Worm (Caenorhabditis elegans) whole organism, L3 larva: Measurements from ENCODE around the gene Y41D4B.24.

Source experiments
- R02D3.7 ChIP-seq: fragments of 150-350 bp; optimal IDR thresholded peaks from 2 replicates; lab custom pipeline; 2014; ENCODE audit warnings: missing biosample characterization, missing genetic modification characterization
- ZK546.5 ChIP-seq: sonication (generic microtip); optimal IDR thresholded peaks from 2 replicates; lab custom pipeline; 2017; ENCODE audit warnings: missing biosample characterization, missing genetic modification characterization
- aly-2 ChIP-seq: fragments of 150-350 bp; optimal IDR thresholded peaks from 2 replicates; lab custom pipeline; 2014; ENCODE audit warnings: missing biosample characterization, missing genetic modification characterization
- ama-1 ChIP-seq: fragments of 150-350 bp; optimal IDR thresholded peaks from 2 replicates; lab custom pipeline; 2018
- ceh-16 ChIP-seq: sonication (generic microtip); optimal IDR thresholded peaks from 2 replicates; lab custom pipeline; 2017; ENCODE audit warnings: missing biosample characterization, missing genetic modification characterization
- ceh-28 ChIP-seq: fragments of 150-350 bp; optimal IDR thresholded peaks from 2 replicates; lab custom pipeline; 2014; ENCODE audit warnings: missing biosample characterization, missing genetic modification reagents, missing genetic modification characterization
- ceh-82 ChIP-seq: fragments of 150-350 bp; optimal IDR thresholded peaks from 2 replicates; lab custom pipeline; 2014; ENCODE audit warnings: missing biosample characterization, missing genetic modification characterization
- egl-5 ChIP-seq: fragments of 150-350 bp; optimal IDR thresholded peaks from 2 replicates; lab custom pipeline; 2017; ENCODE audit warnings: missing biosample characterization, missing genetic modification reagents, missing genetic modification characterization, inconsistent platforms
- elt-2 ChIP-seq: sonication (generic microtip); optimal IDR thresholded peaks from 2 replicates; lab custom pipeline; 2016; ENCODE audit warnings: missing genetic modification reagents, mild to moderate bottlenecking, missing genetic modification characterization, missing compliant biosample characterization
- eor-1 ChIP-seq, 2 experiments: fragments of 150-350 bp; optimal IDR thresholded peaks; 2 replicates each; lab custom pipeline; 2014 to 2018; ENCODE audit warnings: missing biosample characterization in 2 of 2, missing genetic modification characterization in 2 of 2
- fkh-10 ChIP-seq: sonication (generic microtip); optimal IDR thresholded peaks from 2 replicates; lab custom pipeline; 2017; ENCODE audit warnings: missing biosample characterization, missing genetic modification reagents, missing genetic modification characterization
- fkh-2 ChIP-seq: fragments of 150-350 bp; optimal IDR thresholded peaks from 2 replicates; lab custom pipeline; 2014; ENCODE audit warnings: missing biosample characterization, missing genetic modification reagents, missing genetic modification characterization
- hmg-11 ChIP-seq: sonication (generic microtip); optimal IDR thresholded peaks from 2 replicates; lab custom pipeline; 2016; ENCODE audit warnings: missing genetic modification characterization, missing compliant biosample characterization
- jun-1 ChIP-seq: fragments of 150-350 bp; optimal IDR thresholded peaks from 2 replicates; lab custom pipeline; 2014; ENCODE audit warnings: missing biosample characterization, missing genetic modification reagents, missing genetic modification characterization
- lin-39 ChIP-seq: fragments of 150-350 bp; optimal IDR thresholded peaks from 2 replicates; lab custom pipeline; 2018; ENCODE audit warnings: missing biosample characterization, missing genetic modification reagents, missing genetic modification characterization
- lsy-12 ChIP-seq: sonication (generic microtip); optimal IDR thresholded peaks from 2 replicates; lab custom pipeline; 2016; ENCODE audit warnings: mild to moderate bottlenecking, missing genetic modification characterization, missing compliant biosample characterization
- mml-1 ChIP-seq: fragments of 150-350 bp; sonication (generic microtip); optimal IDR thresholded peaks from 3 replicates; lab custom pipeline; 2014; ENCODE audit warnings: missing biosample characterization, missing genetic modification characterization
- nfya-1 ChIP-seq: sonication (generic microtip); optimal IDR thresholded peaks from 2 replicates; lab custom pipeline; 2017; ENCODE audit warnings: missing genetic modification characterization, mild to moderate bottlenecking, missing compliant biosample characterization, antibody characterized with exemption, moderate library complexity; ENCODE audit not compliant: insufficient read depth
- nhr-12 ChIP-seq: fragments of 150-350 bp; optimal IDR thresholded peaks from 2 replicates; lab custom pipeline; 2014; ENCODE audit warnings: missing biosample characterization, missing genetic modification characterization
- nhr-23 ChIP-seq: fragments of 150-350 bp; optimal IDR thresholded peaks from 2 replicates; lab custom pipeline; 2014; ENCODE audit warnings: missing biosample characterization, missing genetic modification reagents, missing genetic modification characterization
- nhr-25 ChIP-seq: sonication (generic microtip); optimal IDR thresholded peaks from 2 replicates; lab custom pipeline; 2017; ENCODE audit warnings: missing biosample characterization, missing genetic modification characterization
- nhr-28 ChIP-seq: fragments of 150-350 bp; optimal IDR thresholded peaks from 2 replicates; lab custom pipeline; 2014; ENCODE audit warnings: missing biosample characterization, missing genetic modification characterization
- nhr-43 ChIP-seq: sonication (generic microtip); optimal IDR thresholded peaks from 2 replicates; lab custom pipeline; 2016; ENCODE audit warnings: mild to moderate bottlenecking, missing genetic modification characterization, missing compliant biosample characterization; ENCODE audit not compliant: poor library complexity, severe bottlenecking
- nhr-77 ChIP-seq: fragments of 150-350 bp; optimal IDR thresholded peaks from 2 replicates; lab custom pipeline; 2014; ENCODE audit warnings: missing biosample characterization, missing genetic modification characterization
- pha-4 ChIP-seq: fragments of 150-350 bp; optimal IDR thresholded peaks from 2 replicates; lab custom pipeline; 2014; ENCODE audit warnings: missing biosample characterization, missing genetic modification reagents, missing genetic modification characterization
- pqm-1 ChIP-seq: fragments of 150-350 bp; optimal IDR thresholded peaks from 2 replicates; lab custom pipeline; 2017; ENCODE audit warnings: missing biosample characterization, missing genetic modification characterization, inconsistent platforms
- sea-2 ChIP-seq: fragments of 150-350 bp; sonication (generic microtip); optimal IDR thresholded peaks from 4 replicates; lab custom pipeline; 2014; ENCODE audit warnings: missing biosample characterization, missing genetic modification reagents, missing genetic modification characterization
- skn-1 ChIP-seq: fragments of 150-350 bp; optimal IDR thresholded peaks from 2 replicates; lab custom pipeline; 2014; ENCODE audit warnings: missing biosample characterization, missing genetic modification characterization
- tbx-2 ChIP-seq: sonication (generic microtip); optimal IDR thresholded peaks from 2 replicates; lab custom pipeline; 2016; ENCODE audit warnings: mild to moderate bottlenecking, missing genetic modification characterization, missing compliant biosample characterization
- unc-62 ChIP-seq: fragments of 150-350 bp; sonication (generic microtip); optimal IDR thresholded peaks from 4 replicates; lab custom pipeline; 2014; ENCODE audit warnings: missing biosample characterization, missing genetic modification reagents, missing genetic modification characterization
- zag-1 ChIP-seq: fragments of 150-350 bp; optimal IDR thresholded peaks from 2 replicates; lab custom pipeline; 2014; ENCODE audit warnings: missing biosample characterization, missing genetic modification characterization
- ztf-11 ChIP-seq: fragments of 150-350 bp; optimal IDR thresholded peaks from 2 replicates; lab custom pipeline; 2014; ENCODE audit warnings: missing biosample characterization, missing genetic modification characterization
- ztf-4 ChIP-seq: fragments of 150-350 bp; optimal IDR thresholded peaks from 2 replicates; lab custom pipeline; 2014; ENCODE audit warnings: missing biosample characterization, missing genetic modification characterization

Gene Y41D4B.24

DNA sequence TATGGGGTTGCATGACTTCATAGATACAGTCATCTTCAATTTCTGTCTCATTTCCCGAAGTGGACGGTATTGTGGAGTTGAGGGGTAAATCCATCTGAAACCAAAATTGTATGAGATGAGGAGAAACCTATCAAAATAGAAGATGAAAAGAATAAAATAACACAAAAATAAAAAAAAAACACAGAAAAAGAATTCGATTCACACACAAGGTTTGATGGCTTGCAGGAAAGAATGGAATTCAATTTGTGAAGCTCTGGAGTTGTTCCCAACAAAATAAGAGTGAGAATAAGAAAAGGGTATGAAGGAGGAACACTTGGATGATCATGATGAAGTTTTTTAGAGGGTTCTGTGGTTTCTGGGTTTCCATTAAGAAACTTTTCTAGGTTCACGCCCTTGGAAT is at the start of gene Y41D4B.24:
Gene Y41D4B.24 (minus strand): TSS at position 101 of the 400 bp plus-strand sequence.
- TF ChIP-seq pha-4 (tag; lab: Kevin White, UChicago) = no peak
- TF ChIP-seq nhr-43 = no peak
- TF ChIP-seq fkh-2 = no peak
- no peak for TF ChIP-seq ztf-4
- no peak for TF ChIP-seq elt-2 (tag; lab: Kevin White, UChicago)
- TF ChIP-seq ZK546.5 (tag; lab: Kevin White, UChicago) = no peak
- TF ChIP-seq ama-1 (lab: Kevin White, UChicago) = no peak
- TF ChIP-seq ceh-16 (tag; lab: Kevin White, UChicago) = no peak
- no peak for TF ChIP-seq tbx-2 (tag; lab: Kevin White, UChicago)
- TF ChIP-seq nhr-25 (tag; lab: Kevin White, UChicago) = no peak
- TF ChIP-seq lsy-12 = no peak
- TF ChIP-seq nhr-28 = no peak
- TF ChIP-seq aly-2 (tag; lab: Kevin White, UChicago) = no peak
- TF ChIP-seq jun-1 (tag; lab: Kevin White, UChicago) = no peak
- TF ChIP-seq skn-1 = no peak

DNA sequence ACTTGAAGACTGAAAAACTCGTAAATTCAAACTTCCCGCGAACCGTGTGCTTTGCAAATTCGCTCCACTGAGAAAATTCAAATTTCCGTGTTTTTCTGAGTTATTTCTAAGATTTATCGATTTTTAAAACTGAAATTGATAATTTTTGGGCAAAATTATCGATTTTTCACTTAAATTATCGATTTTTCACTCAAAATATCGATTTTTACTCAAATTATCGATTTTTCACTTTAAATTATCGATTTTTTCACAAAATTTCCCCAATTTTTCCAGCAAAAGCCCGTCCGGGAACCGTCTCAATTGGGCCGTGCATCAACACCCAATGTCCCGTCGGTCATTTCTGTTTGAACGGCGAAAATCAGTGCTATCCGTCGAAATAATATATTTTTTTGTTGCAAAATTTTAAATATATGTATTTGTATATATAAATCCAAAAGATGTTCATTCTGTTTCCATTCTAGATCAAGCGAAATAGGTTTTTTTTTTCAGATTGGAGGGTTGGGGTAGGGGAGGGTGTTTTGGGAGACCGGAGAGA is 45.6 kb upstream of the Y41D4B.24 start:
- no peak for TF ChIP-seq sea-2
- TF ChIP-seq ceh-28 = peak; percentile 97

ce11 chrIV:1725888-1726287 is 43.9 kb upstream of the Y41D4B.24 start, which contains the start of gene K08D12.8:
K08D12.8 (plus strand) TSS chrIV:1726188.
- TF ChIP-seq skn-1 = no peak
- TF ChIP-seq nhr-43 = no peak
- no peak for TF ChIP-seq nhr-12
- TF ChIP-seq ztf-11 = no peak
- TF ChIP-seq mml-1 (tag; lab: Kevin White, UChicago) = no peak
- no peak for TF ChIP-seq lsy-12
- TF ChIP-seq nhr-25 (tag; lab: Kevin White, UChicago) = no peak
- no peak for TF ChIP-seq unc-62 (GFP tag; lab: Kevin White, UChicago)
- TF ChIP-seq ceh-82 (tag; lab: Kevin White, UChicago) = no peak
- TF ChIP-seq elt-2 (tag; lab: Kevin White, UChicago) = no peak
- no peak for TF ChIP-seq sea-2
- no peak for TF ChIP-seq pqm-1 (tag; lab: Kevin White, UChicago)
- no peak for TF ChIP-seq fkh-10 (GFP tag; lab: Kevin White, UChicago)
- no peak for TF ChIP-seq zag-1 (tag; lab: Kevin White, UChicago)
- no peak for TF ChIP-seq R02D3.7 (tag; lab: Kevin White, UChicago)
- TF ChIP-seq eor-1 (tag; optimal IDR thresholded peaks at IDR 0.05; lab: Kevin White, UChicago) = no peak
- TF ChIP-seq ztf-4 = no peak
- TF ChIP-seq nfya-1 (tag; lab: Kevin White, UChicago) = no peak
- TF ChIP-seq nhr-28 = no peak
- TF ChIP-seq, all 47 proteins: peak for 0

- no peak for TF ChIP-seq ZK546.5 (tag; lab: Kevin White, UChicago)
- no peak for TF ChIP-seq tbx-2 (tag; lab: Kevin White, UChicago)
- TF ChIP-seq fkh-10 (GFP tag; lab: Kevin White, UChicago) = no peak
- TF ChIP-seq ztf-4 = no peak
- no peak for TF ChIP-seq ceh-28
- no peak for TF ChIP-seq R02D3.7 (tag; lab: Kevin White, UChicago)
- TF ChIP-seq hmg-11 (tag; lab: Kevin White, UChicago) = no peak
- TF ChIP-seq nhr-12 = no peak
- TF ChIP-seq egl-5 (tag; lab: Kevin White, UChicago) = no peak
- no peak for TF ChIP-seq lin-39
- no peak for TF ChIP-seq zag-1 (tag; lab: Kevin White, UChicago)
- TF ChIP-seq skn-1 = no peak
- no peak for TF ChIP-seq nhr-77 (tag; lab: Kevin White, UChicago)
- TF ChIP-seq ztf-11 = no peak
These were observed 42.3 kb upstream of the Y41D4B.24 start, which contains the start of gene epic-3 for ce11 chrIV:1724283-1724682. epic-3 (minus strand) TSS chrIV:1724383.

DNA sequence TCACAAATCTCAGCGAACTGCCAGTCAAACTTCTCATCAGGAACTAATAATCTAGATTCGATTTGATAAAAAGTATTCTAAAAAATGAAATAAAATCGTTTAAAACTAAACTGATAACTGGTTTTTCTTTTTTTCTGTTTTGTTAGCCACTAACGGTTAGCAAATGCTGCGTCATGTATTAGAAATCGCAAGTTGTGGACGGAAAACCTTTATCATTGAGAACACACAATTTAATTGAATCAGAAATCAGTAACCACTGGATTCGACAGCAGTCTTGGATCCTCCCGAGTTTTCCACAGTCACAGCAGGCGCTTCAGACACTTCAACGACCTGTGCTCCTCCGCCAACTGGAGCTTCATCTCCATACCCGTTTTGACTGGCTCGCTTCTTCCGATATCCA is 41.0 kb upstream of the Y41D4B.24 start:
- TF ChIP-seq unc-62 (GFP tag; lab: Kevin White, UChicago) (no peak), nhr-25 (tag; lab: Kevin White, UChicago) (peak; percentile 25), nhr-43 (peak; percentile 23), ama-1 (lab: Kevin White, UChicago) (peak; percentile 4), nhr-23 (tag; lab: Kevin White, UChicago) (no peak)
